Worm (Caenorhabditis elegans) whole organism, midembryonic: ENCODE measurements around the gene F53C3.4.

Experiments used
- T22C8.4 ChIP-seq: fragments of 200-800 bp; sonication (Bioruptor generic); IDR thresholded peaks from 2 replicates; pipeline ENCODE4 v1.3.6; 2022; ENCODE audit warnings: missing genetic modification characterization, missing compliant biosample characterization
- klf-2 ChIP-seq: fragments of 200-800 bp; sonication (Bioruptor generic); conservative IDR thresholded peaks from 2 replicates; pipeline ENCODE4 v1.3.6; 2022; ENCODE audit warnings: missing genetic modification reagents, missing genetic modification characterization, missing compliant biosample characterization
- tab-1 ChIP-seq: fragments of 200-800 bp; sonication (Bioruptor generic); IDR thresholded peaks from 2 replicates; pipeline ENCODE4 v1.3.6; 2022; ENCODE audit warnings: missing genetic modification characterization, missing compliant biosample characterization
- ztf-23 ChIP-seq: fragments of 200-800 bp; sonication (Bioruptor generic); IDR thresholded peaks from 2 replicates; pipeline ENCODE4 v1.3.6; 2022; ENCODE audit warnings: missing genetic modification reagents, missing genetic modification characterization, missing compliant biosample characterization

- TF ChIP-seq ztf-23 (GFP tag; lab: Robert Waterston, UW): no peak
- TF ChIP-seq klf-2 (GFP tag; lab: Robert Waterston, UW): no peak
- no peak for TF ChIP-seq T22C8.4 (GFP tag; lab: Robert Waterston, UW)
- no peak for TF ChIP-seq tab-1 (GFP tag; lab: Robert Waterston, UW)
Measured at ce11 chrII:3896920-3897319, 4.3 kb upstream of the F53C3.4 start.
